Worm (Caenorhabditis elegans): ENCODE data around the gene srw-69.

- TF ChIP-seq dao-5 (tag; optimal IDR thresholded peaks at IDR 0.05) (no peak), him-1 (tag; optimal IDR thresholded peaks at IDR 0.05) (no peak), W03F9.2 (tag; optimal IDR thresholded peaks at IDR 0.05) (no peak)
Measured at ce11 chrV:7455008-7455407, 26.2 kb upstream of the srw-69 start, which contains the start of gene F25E5.2.
